Fruit fly (Drosophila melanogaster): ENCODE data around the gene colt.

The colt gene

DNA sequence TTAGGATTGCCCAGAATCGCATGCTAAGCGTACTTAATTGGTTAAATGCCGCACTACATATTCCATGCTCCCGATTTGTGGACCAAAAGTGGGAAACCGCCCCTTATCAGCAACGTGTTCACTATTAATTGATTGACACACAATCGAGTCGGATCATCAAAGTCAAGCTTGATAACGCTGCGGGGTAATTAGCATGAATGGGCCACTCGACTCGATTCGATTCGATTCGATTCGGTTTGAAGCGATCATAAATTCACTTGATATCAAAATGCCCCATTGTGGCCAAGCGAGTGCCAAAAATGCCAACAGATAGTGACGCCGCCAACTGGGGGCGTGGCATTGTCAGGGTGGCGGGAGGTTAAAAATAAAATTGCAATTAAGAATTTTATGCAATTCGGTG lies 37.7 kb upstream of the colt start (continued):
- no peak for TF ChIP-seq unpg (GFP tag; optimal IDR thresholded peaks at IDR 0.05)

DNA sequence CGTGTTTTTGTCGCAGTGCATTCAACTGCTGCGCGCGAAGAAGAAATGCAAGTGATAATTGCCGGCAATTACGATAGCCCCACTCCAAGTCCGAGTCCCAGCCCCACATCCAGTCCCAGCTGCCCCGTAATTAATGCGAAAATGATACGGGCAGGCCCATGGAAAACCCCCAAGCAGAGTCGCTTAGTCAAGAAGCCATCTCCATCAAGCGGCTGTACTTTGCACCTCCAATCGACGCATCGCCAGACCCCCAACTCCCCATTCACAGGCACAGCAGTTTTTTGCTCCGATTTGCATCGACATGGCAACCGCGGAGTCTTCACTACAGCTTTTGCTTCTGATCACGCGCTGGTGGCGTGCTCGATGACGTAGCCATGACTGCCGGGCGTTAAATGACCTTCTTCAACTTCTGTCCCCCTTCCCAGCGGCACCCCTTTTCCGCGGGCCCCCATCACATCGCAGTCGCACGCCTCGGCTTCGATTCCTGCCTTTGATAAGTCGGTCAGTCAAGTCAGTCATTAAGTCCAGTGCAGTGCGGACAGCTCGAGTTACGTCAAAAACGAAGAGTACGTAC lies 36.4 kb upstream of the colt start:
- TF ChIP-seq CG1603 (tag; optimal IDR thresholded peaks at IDR 0.05) (no peak), nau (GFP tag; optimal IDR thresholded peaks at IDR 0.05) (no peak), aop (GFP tag; IDR thresholded peaks at IDR 0.05) (no peak), CG14050 (GFP tag; IDR thresholded peaks at IDR 0.05) (no peak), unpg (GFP tag; optimal IDR thresholded peaks at IDR 0.05) (no peak), chif (GFP tag; optimal IDR thresholded peaks at IDR 0.05) (no peak), inv (GFP tag; IDR thresholded peaks at IDR 0.05; ENCODE audit: partially characterized antibody) (no peak), CG7987 (GFP tag; optimal IDR thresholded peaks at IDR 0.05) (peak; percentile 87), pnt (GFP tag; optimal IDR thresholded peaks at IDR 0.05) (no peak), Opbp (GFP tag; IDR thresholded peaks at IDR 0.05; ENCODE audit: partially characterized antibody) (no peak), chinmo (GFP tag; IDR thresholded peaks at IDR 0.05; ENCODE audit: partially characterized antibody) (0 out of 4 replicates have a peak, but pooled peaks have one; percentile 16), CG11560 (tag; IDR thresholded peaks at IDR 0.05) (0 out of 3 replicates have a peak, but pooled peaks have one; percentile 26), CG1792 (GFP tag; optimal IDR thresholded peaks at IDR 0.05) (no peak), cwo (GFP tag; optimal IDR thresholded peaks at IDR 0.05) (peak; percentile 38), Dad (GFP tag; optimal IDR thresholded peaks at IDR 0.05) (no peak), crol (GFP tag; IDR thresholded peaks at IDR 0.05) (peak; percentile 39; the same call in 1 of the 2 replicates), ara (GFP tag; IDR thresholded peaks at IDR 0.05) (no peak), fru (optimal IDR thresholded peaks at IDR 0.05) (no peak), MTF-1 (GFP tag; optimal IDR thresholded peaks at IDR 0.05; ENCODE audit: borderline replicate concordance) (no peak), BtbVII (GFP tag; optimal IDR thresholded peaks at IDR 0.05) (peak; percentile 13), CG16815 (GFP tag; optimal IDR thresholded peaks at IDR 0.05) (no peak), CG3407 (GFP tag; optimal IDR thresholded peaks at IDR 0.05) (no peak), nom (GFP tag; optimal IDR thresholded peaks at IDR 0.05) (peak; percentile 96), bsh (GFP tag; optimal IDR thresholded peaks at IDR 0.05) (peak in 1 of 2 experiments; percentile 63), HHEX (GFP tag; optimal IDR thresholded peaks at IDR 0.05) (no peak)

dm6 chr2L:2804634-2805311 lies 34.9 kb upstream of the colt start, which contains the start of gene daw:
Gene daw (plus strand): TSS chr2L:2805261.
- TF ChIP-seq CG8290 (GFP tag; optimal IDR thresholded peaks at IDR 0.05) (no peak), CG8290 (tag; optimal IDR thresholded peaks at IDR 0.05) (no peak), CG33213 (GFP tag; optimal IDR thresholded peaks at IDR 0.05) (no peak), CG12391 (tag; optimal IDR thresholded peaks at IDR 0.05) (no peak), ewg (GFP tag; optimal IDR thresholded peaks at IDR 0.05) (no peak), CG9876 (GFP tag; optimal IDR thresholded peaks at IDR 0.05) (no peak), Atf3 (GFP tag; optimal IDR thresholded peaks at IDR 0.05) (no peak), en (GFP tag; optimal IDR thresholded peaks at IDR 0.05) (no peak), CG3281 (GFP tag; optimal IDR thresholded peaks at IDR 0.05) (no peak), CG2199 (GFP tag; IDR thresholded peaks at IDR 0.05) (peak; percentile 96), CG17328 (GFP tag; IDR thresholded peaks at IDR 0.05) (no peak), cwo (GFP tag; optimal IDR thresholded peaks at IDR 0.05) (peak; percentile 86), aop (GFP tag; IDR thresholded peaks at IDR 0.05) (peak; percentile 39; the same call in 1 of the 2 replicates), CG9817 (tag; optimal IDR thresholded peaks at IDR 0.05) (no peak), exex (tag; optimal IDR thresholded peaks at IDR 0.05) (no peak), CG11247 (GFP tag; IDR thresholded peaks at IDR 0.05) (no peak), h (optimal IDR thresholded peaks at IDR 0.05) (no peak), pb (GFP tag; optimal IDR thresholded peaks at IDR 0.05) (no peak), Drgx (GFP tag; IDR thresholded peaks at IDR 0.05) (0 out of 2 replicates have a peak, but pooled peaks have one; percentile 24), nerfin-1 (tag; optimal IDR thresholded peaks at IDR 0.05) (no peak), Xrp1 (GFP tag; IDR thresholded peaks at IDR 0.05) (no peak), Hmx (GFP tag; optimal IDR thresholded peaks at IDR 0.05) (no peak), CG32532 (GFP tag; IDR thresholded peaks at IDR 0.05) (peak; percentile 9; the same call in 1 of the 2 replicates), CG6175 (GFP tag; IDR thresholded peaks at IDR 0.05) (no peak), run (tag; optimal IDR thresholded peaks at IDR 0.05) (no peak)
